Fruit fly (Drosophila melanogaster): Measurements from ENCODE around the gene CG32388.
A peak's percentile ranks its signal among the peaks of the same experiment; 100 is the strongest.

CG32388 gene

dm6 chr3L:7001855-7002254 lies 17.5 kb upstream of the CG32388 start (continued):
- 0 out of 3 replicates have a peak, but pooled peaks have one; percentile 20 for TF ChIP-seq CG8119 (GFP tag; IDR thresholded peaks at IDR 0.05)
- no peak for TF ChIP-seq CG6792 (GFP tag; optimal IDR thresholded peaks at IDR 0.05)
- TF ChIP-seq Smox (GFP tag; optimal IDR thresholded peaks at IDR 0.05) = no peak
- TF ChIP-seq CG16779 (tag; optimal IDR thresholded peaks at IDR 0.05) = no peak
- TF ChIP-seq Eip75B (GFP tag; optimal IDR thresholded peaks at IDR 0.05) = peak; percentile 4
- TF ChIP-seq pdm3 (GFP tag; optimal IDR thresholded peaks at IDR 0.05) = no peak
- TF ChIP-seq CG6163 (GFP tag; IDR thresholded peaks at IDR 0.05) = peak; percentile 47; the same call in 1 of the 3 replicates
- peak in 1 of 2 experiments; percentile 19 for TF ChIP-seq ss (GFP tag; optimal IDR thresholded peaks at IDR 0.05)
- TF ChIP-seq Sox15 (GFP tag; optimal IDR thresholded peaks at IDR 0.05) = no peak
- TF ChIP-seq fkh (GFP tag; optimal IDR thresholded peaks at IDR 0.05) = no peak

dm6 chr3L:6999993-7000392 lies 15.6 kb upstream of the CG32388 start:
- TF ChIP-seq fkh (GFP tag; optimal IDR thresholded peaks at IDR 0.05) (peak; percentile 58), svp (GFP tag) (peak; percentile 27), CG6276 (GFP tag; optimal IDR thresholded peaks at IDR 0.05) (no peak)

- peak; percentile 22 for TF ChIP-seq OdsH (GFP tag; optimal IDR thresholded peaks at IDR 0.05)
- TF ChIP-seq esn (GFP tag; optimal IDR thresholded peaks at IDR 0.05) = peak; percentile 18
- TF ChIP-seq Hr39 (GFP tag; optimal IDR thresholded peaks at IDR 0.05) = peak; percentile 13
- no peak for TF ChIP-seq CG16779 (tag; optimal IDR thresholded peaks at IDR 0.05)
- TF ChIP-seq CG32006 (GFP tag; optimal IDR thresholded peaks at IDR 0.05) = peak; percentile 22
- TF ChIP-seq CG11294 (GFP tag; IDR thresholded peaks at IDR 0.05) = 0 out of 2 replicates have a peak, but pooled peaks have one; percentile 21
- TF ChIP-seq salr (GFP tag; optimal IDR thresholded peaks at IDR 0.05) = no peak
- TF ChIP-seq Eip78C (GFP tag) = peak; percentile 61
- no peak for TF ChIP-seq CG4318 (GFP tag; optimal IDR thresholded peaks at IDR 0.05)
- TF ChIP-seq topi (GFP tag; optimal IDR thresholded peaks at IDR 0.05) = peak; percentile 11
- no peak for TF ChIP-seq dac (GFP tag; optimal IDR thresholded peaks at IDR 0.05)
- TF ChIP-seq Hr4 (GFP tag; optimal IDR thresholded peaks at IDR 0.05) = no peak
- peak; percentile 35; the same call in 1 of the 3 replicates for TF ChIP-seq CG6163 (GFP tag; IDR thresholded peaks at IDR 0.05)
- TF ChIP-seq achi (GFP tag; optimal IDR thresholded peaks at IDR 0.05) = no peak
- peak; percentile 11; the same call in 1 of the 2 replicates for TF ChIP-seq Gug (GFP tag; IDR thresholded peaks at IDR 0.05)
- no peak for TF ChIP-seq CG6276 (GFP tag; optimal IDR thresholded peaks at IDR 0.05)
- no peak for TF ChIP-seq CG8119 (GFP tag; IDR thresholded peaks at IDR 0.05)
- TF ChIP-seq eg (GFP tag; IDR thresholded peaks at IDR 0.05) = 0 out of 3 replicates have a peak, but pooled peaks have one; percentile 12
- peak; percentile 17 for TF ChIP-seq net (GFP tag; optimal IDR thresholded peaks at IDR 0.05)
- no peak for TF ChIP-seq CG8319 (GFP tag; optimal IDR thresholded peaks at IDR 0.05)
- no peak for TF ChIP-seq svp (GFP tag)
- no peak for TF ChIP-seq CG10669 (GFP tag; optimal IDR thresholded peaks at IDR 0.05)
- peak; percentile 11 for TF ChIP-seq CG3919 (GFP tag; optimal IDR thresholded peaks at IDR 0.05)
- TF ChIP-seq Sox15 (GFP tag; optimal IDR thresholded peaks at IDR 0.05) = no peak
- TF ChIP-seq CG6792 (GFP tag; optimal IDR thresholded peaks at IDR 0.05) = no peak
- TF ChIP-seq CG1621 (tag; optimal IDR thresholded peaks at IDR 0.05) = no peak
- no peak for TF ChIP-seq Blimp-1 (GFP tag; optimal IDR thresholded peaks at IDR 0.05)
- no peak for TF ChIP-seq fkh (GFP tag; optimal IDR thresholded peaks at IDR 0.05)
- TF ChIP-seq pdm3 (GFP tag; optimal IDR thresholded peaks at IDR 0.05) = no peak
These were observed 14.3 kb upstream of the CG32388 start, which contains the start of gene Mp for dm6 chr3L:6998692-6999091. Mp (plus strand) TSS chr3L:6998843.

dm6 chr3L:6997410-6997809 lies 13.0 kb upstream of the CG32388 start:
- no peak for TF ChIP-seq CG6854 (GFP tag; optimal IDR thresholded peaks at IDR 0.05)
- TF ChIP-seq fd59A (GFP tag; optimal IDR thresholded peaks at IDR 0.05) = no peak
- no peak for TF ChIP-seq CG10631 (GFP tag; optimal IDR thresholded peaks at IDR 0.05)

Data from whole organism, prepupa.